Worm (Caenorhabditis elegans) whole organism, early embryonic: ENCODE data around the gene fbxa-6.

Experiments
- F13C5.2 ChIP-seq: sonication (generic microtip); optimal IDR thresholded peaks from 2 replicates; lab custom pipeline; 2017; ENCODE audit warnings: mild to moderate bottlenecking, missing genetic modification characterization, inconsistent platforms, missing compliant biosample characterization
- ama-1 ChIP-seq: fragments of 150-350 bp; optimal IDR thresholded peaks from 2 replicates; lab custom pipeline; 2014
- ets-7 ChIP-seq: sonication (generic microtip); optimal IDR thresholded peaks from 2 replicates; lab custom pipeline; 2016; ENCODE audit warnings: missing genotype, missing genetic modification characterization, missing compliant biosample characterization
- flt-1 ChIP-seq: fragments of 200-800 bp; sonication (Bioruptor generic); IDR thresholded peaks from 2 replicates; pipeline ENCODE4 v1.3.6; 2022; ENCODE audit warnings: missing genetic modification characterization, missing compliant biosample characterization
- hnd-1 ChIP-seq: sonication (generic microtip); optimal IDR thresholded peaks from 2 replicates; lab custom pipeline; 2016; ENCODE audit warnings: missing genetic modification characterization, missing compliant biosample characterization
- pes-1 ChIP-seq: fragments of 200-800 bp; sonication (Bioruptor generic); IDR thresholded peaks from 2 replicates; pipeline ENCODE4 v1.3.6; 2022; ENCODE audit warnings: missing genetic modification reagents, missing genetic modification characterization, missing compliant biosample characterization
- tbx-11 ChIP-seq: fragments of 200-800 bp; sonication (Bioruptor generic); IDR thresholded peaks from 2 replicates; pipeline ENCODE4 v1.3.6; 2022; ENCODE audit warnings: missing genetic modification characterization, missing compliant biosample characterization

DNA sequence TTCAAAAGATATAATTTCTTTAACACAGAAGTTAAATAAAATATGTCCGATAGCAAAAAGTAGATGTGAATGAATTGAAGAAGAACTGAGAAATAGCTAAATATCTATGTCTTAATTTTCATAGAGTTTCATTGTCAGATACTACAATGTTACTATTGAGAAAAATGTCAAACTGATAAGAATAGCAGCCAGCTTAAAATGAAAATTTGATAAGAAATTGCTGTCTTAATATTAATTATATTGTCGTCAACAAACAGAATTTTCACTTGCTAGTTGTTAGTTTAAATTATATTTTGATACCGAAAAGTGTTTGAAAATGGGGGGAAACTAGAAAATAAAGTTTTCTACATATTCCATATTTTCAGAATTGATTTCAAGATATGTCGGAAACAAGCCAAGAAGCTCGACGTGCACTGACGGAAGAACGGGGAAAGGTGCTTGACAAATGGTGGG is at the start of gene fbxa-6, which contains the start of the genes cTel54X.2 and npr-30:
- no peak for TF ChIP-seq flt-1
- no peak for TF ChIP-seq tbx-11
- no peak for TF ChIP-seq F13C5.2 (tag; lab: Kevin White, UChicago)
- no peak for TF ChIP-seq ama-1 (lab: Kevin White, UChicago)
- no peak for TF ChIP-seq pes-1 (GFP tag; lab: Robert Waterston, UW)
- TF ChIP-seq hnd-1 (tag; lab: Kevin White, UChicago): no peak
- no peak for TF ChIP-seq ets-7 (tag; lab: Kevin White, UChicago)
